Fruit fly (Drosophila melanogaster) whole organism, pupa: Measurements from ENCODE around the gene CG46310.
A peak's percentile ranks its signal among the peaks of the same experiment; 100 is the strongest.

ENCODE experiments used
- CG15710 ChIP-seq: fragments of 200-800 bp; sonication (Bioruptor generic); optimal IDR thresholded peaks from 2 replicates; lab custom pipeline; 2018; ENCODE audit warnings: missing biosample characterization, mild to moderate bottlenecking, missing genetic modification characterization, moderate library complexity
- CG17806 ChIP-seq: fragments of 200-800 bp; sonication (Bioruptor generic); optimal IDR thresholded peaks from 2 replicates; lab custom pipeline; 2018; ENCODE audit warnings: missing biosample characterization, mild to moderate bottlenecking, missing genetic modification characterization, moderate library complexity
- CG32121 ChIP-seq: fragments of 200-800 bp; sonication (Bioruptor generic); IDR thresholded peaks from 2 replicates; pipeline ENCODE4 v1.3.6; 2022; ENCODE audit warnings: missing biosample characterization, missing genetic modification characterization
- CG34367 ChIP-seq: fragments of 200-800 bp; sonication (Bioruptor generic); optimal IDR thresholded peaks from 2 replicates; lab custom pipeline; 2018; ENCODE audit warnings: missing biosample characterization, mild to moderate bottlenecking, missing genetic modification characterization
- CG8159 ChIP-seq: fragments of 200-800 bp; sonication (Bioruptor generic); optimal IDR thresholded peaks from 3 replicates; lab custom pipeline; 2018; ENCODE audit warnings: missing biosample characterization, mild to moderate bottlenecking, missing genetic modification characterization, moderate library complexity
- CG8301 ChIP-seq: fragments of 200-800 bp; sonication (Bioruptor generic); optimal IDR thresholded peaks from 2 replicates; lab custom pipeline; 2018; ENCODE audit warnings: missing biosample characterization, mild to moderate bottlenecking, missing genetic modification characterization
- CG9948 ChIP-seq: fragments of 200-800 bp; sonication (Bioruptor generic); optimal IDR thresholded peaks from 2 replicates; lab custom pipeline; 2018; ENCODE audit warnings: missing biosample characterization, mild to moderate bottlenecking, missing genetic modification characterization, moderate library complexity
- D1 ChIP-seq: fragments of 200-800 bp; sonication (Bioruptor generic); optimal IDR thresholded peaks from 2 replicates; lab custom pipeline; 2018; ENCODE audit warnings: missing biosample characterization, mild to moderate bottlenecking, missing genetic modification characterization, moderate library complexity
- EcR ChIP-seq: fragments of 200-800 bp; sonication (Bioruptor generic); optimal IDR thresholded peaks from 3 replicates; lab custom pipeline; 2019; ENCODE audit warnings: missing biosample characterization, missing genetic modification characterization, mild to moderate bottlenecking, moderate library complexity, missing genetic modification reagents
- Pif1A ChIP-seq: fragments of 200-800 bp; sonication (Bioruptor generic); optimal IDR thresholded peaks from 3 replicates; lab custom pipeline; 2016; ENCODE audit warnings: missing biosample characterization, missing genetic modification characterization
- Pif1B ChIP-seq: fragments of 200-800 bp; sonication (Bioruptor generic); optimal IDR thresholded peaks from 3 replicates; lab custom pipeline; 2016; ENCODE audit warnings: missing biosample characterization, missing genetic modification characterization
- Snoo ChIP-seq: fragments of 200-800 bp; sonication (Bioruptor generic); optimal IDR thresholded peaks from 3 replicates; lab custom pipeline; 2017; ENCODE audit warnings: missing biosample characterization, mild to moderate bottlenecking, missing genetic modification characterization, inconsistent platforms
- fd96Ca ChIP-seq: fragments of 200-800 bp; sonication (Bioruptor generic); IDR thresholded peaks from 3 replicates; pipeline ENCODE4 v1.3.6; 2022; ENCODE audit warnings: missing biosample characterization, missing genetic modification characterization

dm6 chr3R:23175376-23175775, 1.7 kb downstream of the CG46310 start:
- TF ChIP-seq Snoo (peak; percentile 95), EcR (peak; percentile 65), Pif1A (GFP tag; lab: Kevin White, UChicago) (peak; percentile 95), Pif1B (GFP tag; lab: Kevin White, UChicago) (peak; percentile 93), CG9948 (tag; lab: Kevin White, UChicago) (peak; percentile 93), CG17806 (tag; lab: Kevin White, UChicago) (peak; percentile 96), CG8301 (tag; lab: Kevin White, UChicago) (peak; percentile 83), D1 (tag; lab: Kevin White, UChicago) (peak; percentile 95), fd96Ca (GFP tag; lab: Robert Waterston, UW) (peak; percentile 77), CG8159 (peak; percentile 94), CG32121 (GFP tag; lab: Robert Waterston, UW) (peak; percentile 91), CG34367 (tag; lab: Kevin White, UChicago) (peak; percentile 94), CG15710 (tag; lab: Kevin White, UChicago) (peak; percentile 95)
